Fruit fly (Drosophila melanogaster) whole organism, wandering third instar larva: ENCODE results near the gene CG44004.

Source experiments
- Abd-B ChIP-seq: fragments of >200 bp; optimal IDR thresholded peaks from 2 replicates; lab custom pipeline; 2017; ENCODE audit warnings: missing biosample characterization, missing genetic modification characterization
- CG32264 ChIP-seq: fragments of 200-800 bp; sonication (Bioruptor generic); optimal IDR thresholded peaks from 2 replicates; lab custom pipeline; 2016; ENCODE audit warnings: missing biosample characterization, missing genetic modification characterization
- CG9705 ChIP-seq: fragments of 200-800 bp; sonication (Bioruptor generic); optimal IDR thresholded peaks from 2 replicates; lab custom pipeline; 2018; ENCODE audit warnings: missing biosample characterization, mild to moderate bottlenecking, missing genetic modification characterization
- CrebA ChIP-seq: fragments of 200-800 bp; sonication (Bioruptor generic); optimal IDR thresholded peaks from 2 replicates; lab custom pipeline; 2016; ENCODE audit warnings: missing biosample characterization, mild to moderate bottlenecking, missing genetic modification characterization, borderline replicate concordance
- Dfd ChIP-seq: fragments of >200 bp; optimal IDR thresholded peaks from 2 replicates; lab custom pipeline; 2017; ENCODE audit warnings: missing biosample characterization, missing genetic modification characterization
- Dif ChIP-seq: fragments of 200-275, 200-300 bp; sonication (Bioruptor generic); optimal IDR thresholded peaks from 2 replicates; lab custom pipeline; 2018; ENCODE audit warnings: missing biosample characterization, missing genetic modification characterization; ENCODE audit not compliant: partially characterized antibody
- HLH106 ChIP-seq: fragments of 200-800 bp; optimal IDR thresholded peaks from 3 replicates; lab custom pipeline; 2019; ENCODE audit warnings: missing biosample characterization, mild to moderate bottlenecking, missing genetic modification characterization, moderate library complexity
- Hnf4 ChIP-seq: fragments of 200-800 bp; sonication (Bioruptor generic); optimal IDR thresholded peaks from 2 replicates; lab custom pipeline; 2016; ENCODE audit warnings: missing biosample characterization, mild to moderate bottlenecking, missing genetic modification characterization
- Hr78 ChIP-seq: fragments of >200 bp; optimal IDR thresholded peaks from 2 replicates; lab custom pipeline; 2017; ENCODE audit warnings: missing biosample characterization, missing genetic modification characterization
- Hr83 ChIP-seq: fragments of 200-300 bp; sonication (Bioruptor generic); optimal IDR thresholded peaks from 2 replicates; lab custom pipeline; 2016; ENCODE audit warnings: missing biosample characterization, mild to moderate bottlenecking, missing genetic modification characterization, moderate library complexity; ENCODE audit not compliant: poor library complexity, severe bottlenecking
- Jra ChIP-seq: sonication (Bioruptor generic); optimal IDR thresholded peaks from 2 replicates; lab custom pipeline; 2016; ENCODE audit warnings: missing biosample characterization, missing genetic modification characterization
- Mio ChIP-seq: sonication (Bioruptor generic); optimal IDR thresholded peaks from 2 replicates; lab custom pipeline; 2016; ENCODE audit warnings: missing biosample characterization, missing genetic modification characterization
- Myc ChIP-seq: fragments of >200 bp; optimal IDR thresholded peaks from 2 replicates; lab custom pipeline; 2017
- N ChIP-seq: fragments of >200 bp; optimal IDR thresholded peaks from 2 replicates; lab custom pipeline; 2018; ENCODE audit warnings: missing biosample characterization, missing external identifiers, missing genetic modification characterization
- OdsH ChIP-seq: fragments of 200-800 bp; sonication (Bioruptor generic); optimal IDR thresholded peaks from 2 replicates; lab custom pipeline; 2016; ENCODE audit warnings: missing biosample characterization, mild to moderate bottlenecking, missing genetic modification characterization
- Rel ChIP-seq, 2 experiments: fragments of 200-800 bp; sonication (Bioruptor generic) in 1 of 2; optimal IDR thresholded peaks; 2 replicates in 1 of 2; 3 replicates in 1 of 2; lab custom pipeline; 2016 to 2019; ENCODE audit warnings: mild to moderate bottlenecking in 2 of 2, missing biosample characterization in 2 of 2, missing genetic modification characterization in 2 of 2, moderate library complexity in 1 of 2
- Sp1 ChIP-seq: fragments of 200-800 bp; sonication (Bioruptor generic); optimal IDR thresholded peaks from 3 replicates; lab custom pipeline; 2019; ENCODE audit warnings: missing biosample characterization, mild to moderate bottlenecking, missing genetic modification characterization, moderate library complexity
- Vsx2 ChIP-seq: fragments of 200-300, 225-300 bp; sonication (Bioruptor generic); optimal IDR thresholded peaks from 2 replicates; lab custom pipeline; 2018; ENCODE audit warnings: missing biosample characterization, missing genetic modification characterization; ENCODE audit not compliant: partially characterized antibody
- br ChIP-seq: fragments of 200-800 bp; sonication (Bioruptor generic); optimal IDR thresholded peaks from 2 replicates; lab custom pipeline; 2016; ENCODE audit warnings: missing biosample characterization, missing genetic modification characterization
- brk ChIP-seq: fragments of 200-800 bp; sonication (Bioruptor generic); optimal IDR thresholded peaks from 2 replicates; lab custom pipeline; 2016; ENCODE audit warnings: missing biosample characterization, mild to moderate bottlenecking, missing genetic modification characterization
- dl ChIP-seq, 2 experiments: fragments of 175-275, 200-275 bp in 1 of 2; fragments of 200-275 bp in 1 of 2; sonication (Bioruptor generic); optimal IDR thresholded peaks; lab custom pipeline; 2018; ENCODE audit warnings: mild to moderate bottlenecking in 2 of 2, missing biosample characterization in 2 of 2, missing genetic modification characterization in 2 of 2, moderate library complexity in 2 of 2; ENCODE audit not compliant: partially characterized antibody in 2 of 2, insufficient read depth in 1 of 2
- dmrt93B ChIP-seq: fragments of 200-800 bp; sonication (Bioruptor generic); optimal IDR thresholded peaks from 2 replicates; lab custom pipeline; 2018; ENCODE audit warnings: missing biosample characterization, mild to moderate bottlenecking, missing genetic modification characterization
- dsf ChIP-seq: sonication (Bioruptor generic); optimal IDR thresholded peaks from 2 replicates; lab custom pipeline; 2016; ENCODE audit warnings: missing biosample characterization, missing genetic modification characterization, borderline replicate concordance
- ey ChIP-seq: fragments of 200-800 bp; sonication (Bioruptor generic); optimal IDR thresholded peaks from 2 replicates; lab custom pipeline; 2016; ENCODE audit warnings: missing biosample characterization, missing genetic modification characterization
- foxo ChIP-seq, 2 experiments: fragments of 200-800 bp; sonication (Bioruptor generic); optimal IDR thresholded peaks; 2 replicates in 1 of 2; 3 replicates in 1 of 2; lab custom pipeline; 2016 to 2017; ENCODE audit warnings: missing biosample characterization in 2 of 2, missing genetic modification characterization in 2 of 2
- fru ChIP-seq: fragments of 200-800 bp; sonication (Bioruptor generic); optimal IDR thresholded peaks from 3 replicates; lab custom pipeline; 2016; ENCODE audit warnings: missing biosample characterization, mild to moderate bottlenecking, missing genetic modification characterization
- h ChIP-seq: fragments of 200-800 bp; sonication (Bioruptor generic); optimal IDR thresholded peaks from 3 replicates; lab custom pipeline; 2016; ENCODE audit warnings: missing biosample characterization, mild to moderate bottlenecking, missing genetic modification characterization
- jim ChIP-seq: fragments of 175-275, 200-325 bp; sonication (Bioruptor generic); optimal IDR thresholded peaks from 2 replicates; lab custom pipeline; 2016; ENCODE audit warnings: missing biosample characterization, mild to moderate bottlenecking, missing genetic modification characterization
- lola ChIP-seq: fragments of >200 bp; optimal IDR thresholded peaks from 2 replicates; lab custom pipeline; 2017; ENCODE audit warnings: missing biosample characterization, missing genetic modification characterization
- pan ChIP-seq: fragments of >200 bp; optimal IDR thresholded peaks from 2 replicates; lab custom pipeline; 2017
- psq ChIP-seq: fragments of 200-800 bp; sonication (Bioruptor generic); optimal IDR thresholded peaks from 3 replicates; lab custom pipeline; 2017; ENCODE audit warnings: missing biosample characterization, mild to moderate bottlenecking, missing genetic modification characterization, moderate library complexity
- rgr ChIP-seq: fragments of 200-800 bp; sonication (Bioruptor generic); optimal IDR thresholded peaks from 3 replicates; lab custom pipeline; 2016; ENCODE audit warnings: missing biosample characterization, mild to moderate bottlenecking, missing genetic modification characterization
- sage ChIP-seq: fragments of 200-800 bp; sonication (Bioruptor generic); optimal IDR thresholded peaks from 2 replicates; lab custom pipeline; 2016; ENCODE audit warnings: missing biosample characterization, mild to moderate bottlenecking, missing genetic modification characterization
- sv ChIP-seq: fragments of 200-800 bp; sonication (Bioruptor generic); optimal IDR thresholded peaks from 3 replicates; lab custom pipeline; 2016; ENCODE audit warnings: missing biosample characterization, missing genetic modification characterization
- tai ChIP-seq: sonication (Bioruptor generic); optimal IDR thresholded peaks from 2 replicates; lab custom pipeline; 2016; ENCODE audit warnings: missing biosample characterization, missing genetic modification characterization
- usp ChIP-seq: fragments of >200 bp; optimal IDR thresholded peaks from 2 replicates; lab custom pipeline; 2017; ENCODE audit warnings: missing biosample characterization, missing genetic modification characterization
- woc ChIP-seq: sonication (Bioruptor generic); optimal IDR thresholded peaks from 2 replicates; lab custom pipeline; 2016; ENCODE audit warnings: missing biosample characterization, mild to moderate bottlenecking, missing genetic modification characterization

The CG44004 gene

dm6 chr3L:18112669-18113068 is 39.0 kb upstream of the CG44004 start, which contains the start of the genes CG32195 and CG7341:
CG32195 (plus strand) TSS chr3L:18112959.
CG7341 (plus strand) TSS chr3L:18112959.
- no peak for TF ChIP-seq Dif (GFP tag; lab: Kevin White, UChicago)
- peak; percentile 42 for TF ChIP-seq sage (GFP tag; lab: Kevin White, UChicago)
- peak in 1 of 2 experiments; percentile 28 for TF ChIP-seq foxo (GFP tag; optimal IDR thresholded peaks at IDR 0.05; lab: Kevin White, UChicago)

- TF ChIP-seq dsf (GFP tag; lab: Kevin White, UChicago) (peak; percentile 13), sage (GFP tag; lab: Kevin White, UChicago) (no peak), ey (GFP tag; lab: Kevin White, UChicago) (peak; percentile 47), Hr83 (GFP tag; lab: Kevin White, UChicago) (no peak), sv (GFP tag; lab: Kevin White, UChicago) (no peak), woc (no peak), usp (GFP tag; lab: Kevin White, UChicago) (no peak), Mio (GFP tag; lab: Kevin White, UChicago) (no peak), Myc (lab: Kevin White, UChicago) (no peak), rgr (peak; percentile 23), HLH106 (tag; lab: Kevin White, UChicago) (peak; percentile 61), h (peak; percentile 40), dl (GFP tag; optimal IDR thresholded peaks at IDR 0.05; lab: Kevin White, UChicago; ENCODE audit: insufficient read depth in 1 of 2, partially characterized antibody in 2 of 2) (no peak), psq (GFP tag; lab: Kevin White, UChicago) (peak; percentile 19), tai (GFP tag; lab: Kevin White, UChicago) (no peak), OdsH (GFP tag; lab: Kevin White, UChicago) (peak; percentile 24), Dif (GFP tag; lab: Kevin White, UChicago) (no peak), Rel (GFP tag; optimal IDR thresholded peaks at IDR 0.05; lab: Kevin White, UChicago) (no peak), Rel (tag; optimal IDR thresholded peaks at IDR 0.05; lab: Kevin White, UChicago) (peak; percentile 1), foxo (GFP tag; optimal IDR thresholded peaks at IDR 0.05; lab: Kevin White, UChicago) (peak in 1 of 2 experiments; percentile 51), fru (peak; percentile 18), lola (GFP tag; lab: Kevin White, UChicago) (no peak), Jra (GFP tag; lab: Kevin White, UChicago) (no peak), pan (lab: Kevin White, UChicago) (no peak), CG9705 (GFP tag; lab: Kevin White, UChicago) (peak; percentile 65), N (GFP tag; lab: Kevin White, UChicago) (no peak), br (GFP tag; lab: Kevin White, UChicago) (no peak), dmrt93B (no peak), Sp1 (GFP tag; lab: Kevin White, UChicago) (peak; percentile 28), brk (GFP tag; lab: Kevin White, UChicago) (no peak), Hnf4 (GFP tag; lab: Kevin White, UChicago) (peak; percentile 20)
- TF ChIP-seq, all 38 proteins: peak for 13
Measured at dm6 chr3L:18109459-18109863, 35.8 kb upstream of the CG44004 start, which contains the start of the genes Polr3D and mus304. Polr3D (minus strand) TSS chr3L:18109574. mus304 (plus strand) TSS chr3L:18109814.

- peak; percentile 61 for TF ChIP-seq woc
- peak in 1 of 2 experiments; percentile 78 for TF ChIP-seq foxo (GFP tag; optimal IDR thresholded peaks at IDR 0.05; lab: Kevin White, UChicago)
- peak; percentile 78 for TF ChIP-seq Sp1 (GFP tag; lab: Kevin White, UChicago)
- no peak for TF ChIP-seq dsf (GFP tag; lab: Kevin White, UChicago)
- peak; percentile 85 for TF ChIP-seq HLH106 (tag; lab: Kevin White, UChicago)
- TF ChIP-seq jim: no peak
- TF ChIP-seq dmrt93B: peak; percentile 60
- TF ChIP-seq dl (GFP tag; optimal IDR thresholded peaks at IDR 0.05; lab: Kevin White, UChicago; ENCODE audit: insufficient read depth in 1 of 2, partially characterized antibody in 2 of 2): no peak
- TF ChIP-seq Mio (GFP tag; lab: Kevin White, UChicago): no peak
- no peak for TF ChIP-seq N (GFP tag; lab: Kevin White, UChicago)
- peak; percentile 57 for TF ChIP-seq psq (GFP tag; lab: Kevin White, UChicago)
- no peak for TF ChIP-seq Jra (GFP tag; lab: Kevin White, UChicago)
- TF ChIP-seq Dfd (GFP tag; lab: Kevin White, UChicago): no peak
- TF ChIP-seq brk (GFP tag; lab: Kevin White, UChicago): no peak
- TF ChIP-seq Rel (GFP tag; optimal IDR thresholded peaks at IDR 0.05; lab: Kevin White, UChicago): no peak
- TF ChIP-seq Rel (tag; optimal IDR thresholded peaks at IDR 0.05; lab: Kevin White, UChicago): peak; percentile 6
- TF ChIP-seq OdsH (GFP tag; lab: Kevin White, UChicago): peak; percentile 52
- peak; percentile 59 for TF ChIP-seq sv (GFP tag; lab: Kevin White, UChicago)
- TF ChIP-seq rgr: peak; percentile 67
- TF ChIP-seq Myc (lab: Kevin White, UChicago): peak; percentile 93
- peak; percentile 37 for TF ChIP-seq Dif (GFP tag; lab: Kevin White, UChicago)
- TF ChIP-seq CG9705 (GFP tag; lab: Kevin White, UChicago): peak; percentile 74
- peak; percentile 58 for TF ChIP-seq br (GFP tag; lab: Kevin White, UChicago)
- TF ChIP-seq sage (GFP tag; lab: Kevin White, UChicago): peak; percentile 20
- TF ChIP-seq Hr78 (GFP tag; lab: Kevin White, UChicago): no peak
- peak; percentile 52 for TF ChIP-seq ey (GFP tag; lab: Kevin White, UChicago)
- peak; percentile 95 for TF ChIP-seq fru
- TF ChIP-seq Vsx2 (GFP tag; lab: Kevin White, UChicago): no peak
- no peak for TF ChIP-seq Abd-B (GFP tag; lab: Kevin White, UChicago)
- TF ChIP-seq lola (GFP tag; lab: Kevin White, UChicago): no peak
- TF ChIP-seq Hnf4 (GFP tag; lab: Kevin White, UChicago): peak; percentile 41
- no peak for TF ChIP-seq CG32264 (GFP tag; lab: Kevin White, UChicago)
- TF ChIP-seq CrebA (GFP tag; lab: Kevin White, UChicago): no peak
- TF ChIP-seq usp (GFP tag; lab: Kevin White, UChicago): no peak
Measured at dm6 chr3L:18106021-18106944, 32.6 kb upstream of the CG44004 start, which contains the start of the genes CG13698 and mRpS26. CG13698 (minus strand) TSS chr3L:18106149. mRpS26 (plus strand) TSS chr3L:18106579.
